Worm (Caenorhabditis elegans) whole organism, late embryonic: ENCODE data around the gene cyp-35B2.

ENCODE experiments used
- K02D7.2 ChIP-seq: sonication (generic microtip); optimal IDR thresholded peaks from 2 replicates; lab custom pipeline; 2017; ENCODE audit warnings: mild to moderate bottlenecking, missing genetic modification characterization, missing compliant biosample characterization
- T23F11.4 ChIP-seq: fragments of 200-800 bp; sonication (Bioruptor generic); optimal IDR thresholded peaks from 2 replicates; lab custom pipeline; 2018; ENCODE audit warnings: mild to moderate bottlenecking, missing genetic modification characterization, missing compliant biosample characterization
- Y22D7AL.16 ChIP-seq: sonication (generic microtip); optimal IDR thresholded peaks from 2 replicates; lab custom pipeline; 2016; ENCODE audit warnings: missing genetic modification characterization, missing compliant biosample characterization
- ahr-1 ChIP-seq: sonication (generic microtip); optimal IDR thresholded peaks from 2 replicates; lab custom pipeline; 2016; ENCODE audit warnings: missing genetic modification characterization, missing compliant biosample characterization
- ama-1 ChIP-seq: fragments of 150-350 bp; optimal IDR thresholded peaks from 2 replicates; lab custom pipeline; 2014
- ceh-14 ChIP-seq: sonication (generic microtip); optimal IDR thresholded peaks from 2 replicates; lab custom pipeline; 2016; ENCODE audit warnings: missing genotype, missing genetic modification characterization, missing compliant biosample characterization
- ceh-22 ChIP-seq: sonication (generic microtip); optimal IDR thresholded peaks from 2 replicates; lab custom pipeline; 2017; ENCODE audit warnings: missing biosample characterization, missing genetic modification characterization
- ceh-24 ChIP-seq: sonication (generic microtip); optimal IDR thresholded peaks from 2 replicates; lab custom pipeline; 2016; ENCODE audit warnings: mild to moderate bottlenecking, missing genetic modification characterization, missing compliant biosample characterization
- ceh-31 ChIP-seq: sonication (generic microtip); optimal IDR thresholded peaks from 2 replicates; lab custom pipeline; 2016; ENCODE audit warnings: missing genetic modification characterization, missing compliant biosample characterization
- ceh-34 ChIP-seq: sonication (generic microtip); optimal IDR thresholded peaks from 2 replicates; lab custom pipeline; 2016; ENCODE audit warnings: mild to moderate bottlenecking, missing genetic modification characterization, missing compliant biosample characterization
- ceh-45 ChIP-seq: fragments of 200-800 bp; sonication (Bioruptor generic); IDR thresholded peaks from 2 replicates; pipeline ENCODE4 v1.3.6; 2022; ENCODE audit warnings: missing genetic modification reagents, missing genetic modification characterization, missing compliant biosample characterization
- ceh-9 ChIP-seq: sonication (generic microtip); optimal IDR thresholded peaks from 2 replicates; lab custom pipeline; 2016; ENCODE audit warnings: mild to moderate bottlenecking, missing genetic modification characterization, inconsistent platforms, missing compliant biosample characterization
- che-1 ChIP-seq: sonication (generic microtip); optimal IDR thresholded peaks from 2 replicates; lab custom pipeline; 2016; ENCODE audit warnings: mild to moderate bottlenecking, missing genetic modification characterization, missing compliant biosample characterization
- dmd-4 ChIP-seq: sonication (generic microtip); optimal IDR thresholded peaks from 2 replicates; lab custom pipeline; 2016; ENCODE audit warnings: borderline replicate concordance, missing genetic modification characterization, missing compliant biosample characterization
- dve-1 ChIP-seq: sonication (generic microtip); optimal IDR thresholded peaks from 2 replicates; lab custom pipeline; 2017; ENCODE audit warnings: antibody characterized with exemption, mild to moderate bottlenecking, missing genetic modification characterization, missing compliant biosample characterization
- elt-2 ChIP-seq: sonication (generic microtip); optimal IDR thresholded peaks from 2 replicates; lab custom pipeline; 2016; ENCODE audit warnings: missing genetic modification reagents, missing genetic modification characterization, missing compliant biosample characterization
- elt-4 ChIP-seq: sonication (generic microtip); optimal IDR thresholded peaks from 2 replicates; lab custom pipeline; 2016; ENCODE audit warnings: missing genetic modification characterization, missing compliant biosample characterization
- fax-1 ChIP-seq: sonication (generic microtip); optimal IDR thresholded peaks from 2 replicates; lab custom pipeline; 2016; ENCODE audit warnings: missing genotype, missing genetic modification characterization, missing compliant biosample characterization
- fkh-10 ChIP-seq: fragments of 150-350 bp; optimal IDR thresholded peaks from 2 replicates; lab custom pipeline; 2014; ENCODE audit warnings: missing biosample characterization, missing genetic modification reagents, missing genetic modification characterization
- gmeb-2 ChIP-seq: sonication (generic microtip); optimal IDR thresholded peaks from 2 replicates; lab custom pipeline; 2016; ENCODE audit warnings: missing genetic modification characterization, inconsistent platforms, missing compliant biosample characterization
- hlh-15 ChIP-seq: sonication (generic microtip); optimal IDR thresholded peaks from 2 replicates; lab custom pipeline; 2016; ENCODE audit warnings: missing genetic modification characterization, missing compliant biosample characterization
- hlh-30 ChIP-seq: sonication (generic microtip); optimal IDR thresholded peaks from 2 replicates; lab custom pipeline; 2017; ENCODE audit warnings: antibody characterized with exemption, missing genetic modification characterization, missing compliant biosample characterization; ENCODE audit not compliant: insufficient read depth
- madf-2 ChIP-seq: sonication (generic microtip); optimal IDR thresholded peaks from 2 replicates; lab custom pipeline; 2017; ENCODE audit warnings: missing genetic modification characterization, missing compliant biosample characterization
- mec-3 ChIP-seq: sonication (generic microtip); optimal IDR thresholded peaks from 2 replicates; lab custom pipeline; 2016; ENCODE audit warnings: borderline replicate concordance, missing genetic modification characterization, missing compliant biosample characterization
- nhr-232 ChIP-seq: sonication (generic microtip); optimal IDR thresholded peaks from 2 replicates; lab custom pipeline; 2016; ENCODE audit warnings: missing genetic modification characterization, missing compliant biosample characterization
- pag-3 ChIP-seq: sonication (generic microtip); optimal IDR thresholded peaks from 2 replicates; lab custom pipeline; 2016; ENCODE audit warnings: missing compliant biosample characterization, missing genetic modification characterization, borderline replicate concordance
- pat-9 ChIP-seq: fragments of 200-800 bp; sonication (Bioruptor generic); optimal IDR thresholded peaks from 2 replicates; lab custom pipeline; 2018; ENCODE audit warnings: mild to moderate bottlenecking, missing genetic modification characterization, moderate library complexity, missing compliant biosample characterization
- pax-1 ChIP-seq: fragments of 150-350 bp; optimal IDR thresholded peaks from 2 replicates; lab custom pipeline; 2014; ENCODE audit warnings: missing biosample characterization, missing genetic modification characterization
- pha-2 ChIP-seq: sonication (generic microtip); optimal IDR thresholded peaks from 2 replicates; lab custom pipeline; 2017; ENCODE audit warnings: mild to moderate bottlenecking, missing genetic modification characterization, missing compliant biosample characterization
- pros-1 ChIP-seq: fragments of 150-350 bp; optimal IDR thresholded peaks from 2 replicates; lab custom pipeline; 2014; ENCODE audit warnings: missing biosample characterization, missing genetic modification reagents, missing genetic modification characterization
- rnt-1 ChIP-seq: sonication (generic microtip); optimal IDR thresholded peaks from 2 replicates; lab custom pipeline; 2016; ENCODE audit warnings: missing genetic modification characterization, missing compliant biosample characterization
- sdc-2 ChIP-seq: sonication (generic microtip); optimal IDR thresholded peaks from 2 replicates; lab custom pipeline; 2016; ENCODE audit warnings: missing genotype, missing genetic modification characterization, missing compliant biosample characterization
- syd-9 ChIP-seq: sonication (generic microtip); optimal IDR thresholded peaks from 2 replicates; lab custom pipeline; 2016; ENCODE audit warnings: mild to moderate bottlenecking, missing genetic modification characterization, moderate library complexity, missing compliant biosample characterization
- tbx-2 ChIP-seq: sonication (generic microtip); optimal IDR thresholded peaks from 2 replicates; lab custom pipeline; 2016; ENCODE audit warnings: missing genetic modification characterization, missing compliant biosample characterization
- tbx-7 ChIP-seq: sonication (generic microtip); optimal IDR thresholded peaks from 2 replicates; lab custom pipeline; 2016; ENCODE audit warnings: missing genotype, missing genetic modification characterization, missing compliant biosample characterization
- ttx-3 ChIP-seq: sonication (generic microtip); optimal IDR thresholded peaks from 2 replicates; lab custom pipeline; 2016; ENCODE audit warnings: missing genetic modification reagents, missing genetic modification characterization, missing compliant biosample characterization
- unc-42 ChIP-seq: sonication (generic microtip); optimal IDR thresholded peaks from 2 replicates; lab custom pipeline; 2016; ENCODE audit warnings: missing genotype, missing genetic modification characterization, missing compliant biosample characterization

The cyp-35B2 gene

DNA sequence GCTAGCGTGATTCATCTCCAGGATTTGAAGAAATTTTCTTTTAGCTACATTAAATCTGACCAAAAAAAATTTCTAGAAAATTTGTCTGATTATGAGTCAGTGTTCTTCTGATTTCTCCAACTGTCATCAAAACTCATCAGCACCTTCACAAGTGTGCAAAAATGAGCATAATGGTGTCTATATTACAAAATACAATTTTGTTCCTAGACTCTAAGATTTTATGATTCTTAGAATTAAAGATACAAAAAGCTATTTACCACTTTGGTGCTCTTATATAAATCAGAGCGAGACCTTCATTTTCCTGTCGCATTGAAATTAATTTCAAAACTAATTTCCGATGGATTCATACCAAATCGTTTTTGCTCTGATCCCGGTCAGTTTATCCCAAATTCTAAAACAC lies 29.5 kb upstream of the cyp-35B2 start, which contains the start of gene srx-68:
Gene srx-68, plus strand, starts transcription at position 301 of the 400 bp plus-strand sequence.
- no peak for TF ChIP-seq pax-1 (tag; lab: Kevin White, UChicago)
- no peak for TF ChIP-seq ceh-22 (tag; lab: Kevin White, UChicago)
- TF ChIP-seq ceh-34 (tag; lab: Kevin White, UChicago) = no peak
- TF ChIP-seq ama-1 = no peak
- no peak for TF ChIP-seq elt-2 (tag; lab: Kevin White, UChicago)
- no peak for TF ChIP-seq ceh-24 (tag; lab: Kevin White, UChicago)

DNA sequence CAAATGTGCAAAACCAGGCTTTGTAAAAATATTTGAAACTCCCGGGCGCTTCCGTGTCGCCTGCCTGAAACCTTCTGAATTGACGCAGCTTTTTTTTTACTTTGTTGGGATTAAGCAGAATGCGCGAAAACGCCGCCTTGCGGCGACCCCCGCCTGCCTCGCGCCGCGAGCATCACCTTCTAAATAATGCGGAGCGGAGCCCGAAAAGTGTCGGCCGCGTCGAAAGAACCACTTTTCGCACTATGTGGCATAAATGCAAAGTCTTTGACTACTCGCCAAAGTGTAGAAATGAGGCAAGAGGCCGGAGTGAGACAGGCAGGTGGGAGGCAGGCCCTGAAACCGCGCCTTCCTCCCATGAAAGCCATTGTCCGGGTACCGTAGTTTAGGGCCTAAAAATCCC lies 28.8 kb upstream of the cyp-35B2 start:
- TF ChIP-seq Y22D7AL.16 (no peak), T23F11.4 (GFP tag; lab: Kevin White, UChicago) (no peak), fax-1 (tag; lab: Kevin White, UChicago) (no peak), ttx-3 (tag; lab: Kevin White, UChicago) (no peak), sdc-2 (tag; lab: Kevin White, UChicago) (no peak), hlh-15 (no peak), pha-2 (tag; lab: Kevin White, UChicago) (no peak), ceh-14 (tag; lab: Kevin White, UChicago) (no peak), K02D7.2 (tag; lab: Kevin White, UChicago) (no peak), gmeb-2 (tag; lab: Kevin White, UChicago) (no peak), che-1 (tag; lab: Kevin White, UChicago) (no peak)

DNA sequence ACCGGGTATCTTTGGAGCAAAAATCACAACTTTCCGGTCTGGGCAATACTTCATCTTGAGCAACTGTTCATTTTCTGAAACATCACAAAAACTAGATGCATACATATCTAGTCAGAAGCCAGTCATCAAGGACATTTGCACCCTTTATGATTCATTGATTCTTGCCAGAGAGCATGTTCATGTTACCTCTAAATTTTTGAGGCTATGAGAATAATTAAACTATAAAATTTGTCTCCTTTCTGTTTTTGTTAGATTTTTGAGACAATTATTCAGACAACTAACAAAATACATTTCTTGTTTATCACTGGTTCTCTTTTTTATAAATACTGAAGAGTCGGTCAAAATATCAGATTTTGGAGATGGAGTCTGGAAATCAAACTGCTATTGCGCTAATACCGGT lies 25.5 kb upstream of the cyp-35B2 start, which contains the start of gene srx-67:
Gene srx-67, plus strand, starts transcription at position 301 of the 400 bp plus-strand sequence.
- TF ChIP-seq nhr-232 (tag; lab: Kevin White, UChicago) = no peak
- no peak for TF ChIP-seq pag-3 (tag; lab: Kevin White, UChicago)
- TF ChIP-seq hlh-30 = no peak
- TF ChIP-seq fkh-10 (GFP tag; lab: Kevin White, UChicago) = no peak
- TF ChIP-seq ceh-9 (tag; lab: Kevin White, UChicago) = no peak
- TF ChIP-seq pat-9 (tag; lab: Kevin White, UChicago) = no peak
- TF ChIP-seq rnt-1 (tag; lab: Kevin White, UChicago) = no peak
- TF ChIP-seq dmd-4 (tag; lab: Kevin White, UChicago) = no peak
- no peak for TF ChIP-seq pros-1
- no peak for TF ChIP-seq fax-1 (tag; lab: Kevin White, UChicago)
- TF ChIP-seq tbx-2 (tag; lab: Kevin White, UChicago) = no peak
- TF ChIP-seq ttx-3 (tag; lab: Kevin White, UChicago) = no peak
- TF ChIP-seq ceh-45 (GFP tag; lab: Robert Waterston, UW) = no peak
- TF ChIP-seq madf-2 = no peak
- no peak for TF ChIP-seq unc-42 (tag; lab: Kevin White, UChicago)
- no peak for TF ChIP-seq sdc-2 (tag; lab: Kevin White, UChicago)
- TF ChIP-seq mec-3 = no peak
- no peak for TF ChIP-seq dve-1 (tag; lab: Kevin White, UChicago)

DNA sequence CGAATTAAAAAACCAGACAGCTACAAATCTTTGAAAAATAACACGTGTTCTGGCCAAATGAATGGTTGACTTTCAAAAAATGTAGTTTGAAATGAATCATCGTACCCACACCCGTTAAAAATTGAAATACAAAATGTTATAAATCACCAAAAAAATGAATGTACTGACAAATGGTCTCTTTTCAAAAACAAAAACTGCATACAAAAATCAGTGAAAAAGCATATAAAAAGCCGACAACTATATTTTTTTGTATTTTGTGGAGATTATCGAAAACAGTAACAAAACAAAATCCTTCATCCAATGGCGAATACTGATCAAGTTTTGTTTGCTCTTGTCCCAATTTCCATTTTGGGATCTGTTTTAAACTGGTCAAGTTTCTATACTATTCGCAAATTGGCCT lies 22.7 kb upstream of the cyp-35B2 start, which contains the start of gene srx-66:
Gene srx-66, plus strand, starts transcription at position 301 of the 400 bp plus-strand sequence.
- TF ChIP-seq ahr-1 (tag; lab: Kevin White, UChicago) (no peak), unc-42 (tag; lab: Kevin White, UChicago) (no peak)

DNA sequence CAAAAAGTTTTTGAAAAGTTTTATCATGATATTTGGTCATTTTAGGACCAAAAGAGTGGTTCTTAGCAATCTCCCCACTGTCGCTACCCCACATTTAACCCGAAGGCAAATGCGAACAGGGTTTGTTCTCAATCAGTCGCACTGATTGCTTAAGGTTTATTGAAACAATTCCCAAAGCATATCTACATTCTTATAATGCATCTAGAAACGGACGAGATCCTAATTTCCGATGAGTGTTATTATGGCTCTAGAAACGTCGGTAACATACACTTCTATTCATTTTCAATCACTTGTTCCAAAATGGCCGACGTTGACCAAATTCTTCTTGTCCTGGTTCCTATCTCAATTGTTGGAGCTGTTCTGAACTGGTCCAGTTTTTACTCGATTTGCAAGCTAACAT lies 20.3 kb upstream of the cyp-35B2 start, which contains the start of gene srx-65:
Gene srx-65, plus strand, starts transcription at position 301 of the 400 bp plus-strand sequence.
- TF ChIP-seq ceh-31 = no peak
- TF ChIP-seq pat-9 (tag; lab: Kevin White, UChicago) = no peak
- TF ChIP-seq dve-1 (tag; lab: Kevin White, UChicago) = no peak
- TF ChIP-seq ceh-9 (tag; lab: Kevin White, UChicago) = no peak
- TF ChIP-seq elt-4 = no peak
- TF ChIP-seq syd-9 (tag; lab: Kevin White, UChicago) = no peak
- TF ChIP-seq rnt-1 (tag; lab: Kevin White, UChicago) = no peak
- TF ChIP-seq tbx-7 = no peak
